Worm (Caenorhabditis elegans) whole organism, L4 larva: ENCODE measurements around the gene str-41.

ENCODE experiments used
- D1046.2 ChIP-seq: fragments of 200-800 bp; sonication (Bioruptor generic); IDR thresholded peaks from 2 replicates; pipeline ENCODE4 v1.3.6; 2022; ENCODE audit warnings: missing genetic modification characterization, missing compliant biosample characterization
- T26A8.4 ChIP-seq: fragments of 200-800 bp; sonication (Bioruptor generic); IDR thresholded peaks from 2 replicates; pipeline ENCODE4 v1.3.6; 2022; ENCODE audit warnings: missing genetic modification characterization, missing compliant biosample characterization
- Y48G9A.11 ChIP-seq: fragments of 200-800 bp; sonication (Bioruptor generic); IDR thresholded peaks from 2 replicates; pipeline ENCODE4 v1.3.6; 2022; ENCODE audit warnings: missing genetic modification reagents, missing genetic modification characterization, missing compliant biosample characterization
- Y5F2A.4 ChIP-seq: fragments of 200-800 bp; sonication (Bioruptor generic); optimal IDR thresholded peaks from 2 replicates; lab custom pipeline; 2018; ENCODE audit warnings: mild to moderate bottlenecking, missing genetic modification characterization, missing compliant biosample characterization
- aha-1 ChIP-seq: fragments of 150-350 bp; peaks from one replicate; lab custom pipeline; 2014; ENCODE audit warnings: missing biosample characterization, missing genetic modification characterization
- aly-2 ChIP-seq: sonication (generic microtip); optimal IDR thresholded peaks from 2 replicates; lab custom pipeline; 2018; ENCODE audit warnings: missing biosample characterization, missing genetic modification characterization
- arid-1 ChIP-seq: fragments of 200-800 bp; sonication (Bioruptor generic); conservative IDR thresholded peaks from 2 replicates; pipeline ENCODE4 v1.3.6; 2022; ENCODE audit warnings: missing genetic modification reagents, missing genetic modification characterization, missing compliant biosample characterization
- attf-4 ChIP-seq: sonication (generic microtip); optimal IDR thresholded peaks from 3 replicates; lab custom pipeline; 2017; ENCODE audit warnings: missing biosample characterization, missing genetic modification characterization
- ceh-28 ChIP-seq: fragments of 150-350 bp; optimal IDR thresholded peaks from 2 replicates; lab custom pipeline; 2014; ENCODE audit warnings: missing biosample characterization, missing genetic modification reagents, missing genetic modification characterization
- ctbp-1 ChIP-seq: fragments of 200-800 bp; sonication (Bioruptor generic); IDR thresholded peaks from 2 replicates; pipeline ENCODE4 v1.3.6; 2022; ENCODE audit warnings: missing genetic modification reagents, missing genetic modification characterization, missing compliant biosample characterization
- dmd-8 ChIP-seq: fragments of 200-800 bp; sonication (Bioruptor generic); IDR thresholded peaks from 2 replicates; pipeline ENCODE4 v1.3.6; 2022; ENCODE audit warnings: missing genetic modification characterization, missing compliant biosample characterization
- dpl-1 ChIP-seq: fragments of 150-350 bp; optimal IDR thresholded peaks from 2 replicates; lab custom pipeline; 2014; ENCODE audit warnings: missing biosample characterization, missing genetic modification reagents, missing genetic modification characterization
- dve-1 ChIP-seq: sonication (generic microtip); optimal IDR thresholded peaks from 2 replicates; lab custom pipeline; 2017; ENCODE audit warnings: antibody characterized with exemption, mild to moderate bottlenecking, missing genetic modification characterization, missing compliant biosample characterization; ENCODE audit not compliant: insufficient read depth
- hif-1 ChIP-seq, 2 experiments: sonication (generic microtip); optimal IDR thresholded peaks; 2 replicates each; lab custom pipeline; 2016 to 2017; ENCODE audit warnings: missing compliant biosample characterization in 2 of 2, missing genetic modification characterization in 2 of 2, missing genetic modification reagents in 2 of 2, missing genotype in 2 of 2, mild to moderate bottlenecking in 1 of 2
- hlh-30 ChIP-seq: sonication (generic microtip); optimal IDR thresholded peaks from 2 replicates; lab custom pipeline; 2017; ENCODE audit warnings: antibody characterized with exemption, mild to moderate bottlenecking, missing genetic modification characterization, missing compliant biosample characterization; ENCODE audit not compliant: insufficient read depth
- jun-1 ChIP-seq: fragments of 150-350 bp; optimal IDR thresholded peaks from 2 replicates; lab custom pipeline; 2014; ENCODE audit warnings: missing biosample characterization, missing genetic modification reagents, missing genetic modification characterization
- lim-7 ChIP-seq: fragments of 200-800 bp; sonication (Bioruptor generic); IDR thresholded peaks from 2 replicates; pipeline ENCODE4 v1.3.6; 2022; ENCODE audit warnings: missing genetic modification characterization, missing compliant biosample characterization
- lin-1 ChIP-seq: fragments of 200-800 bp; sonication (Bioruptor generic); IDR thresholded peaks from 2 replicates; pipeline ENCODE4 v1.3.6; 2022; ENCODE audit warnings: missing genetic modification reagents, missing genetic modification characterization, missing compliant biosample characterization
- lir-3 ChIP-seq: sonication (generic microtip); optimal IDR thresholded peaks from 2 replicates; lab custom pipeline; 2016; ENCODE audit warnings: mild to moderate bottlenecking, missing genetic modification characterization, missing compliant biosample characterization
- lsy-2 ChIP-seq, 2 experiments: fragments of 150-350 bp in 1 of 2; sonication (generic microtip) in 1 of 2; optimal IDR thresholded peaks; 2 replicates each; lab custom pipeline; 2014 to 2017; ENCODE audit warnings: missing biosample characterization in 2 of 2, missing genetic modification characterization in 2 of 2
- madf-5 ChIP-seq, 2 experiments: fragments of 200-800 bp; sonication (Bioruptor generic); IDR thresholded peaks; 2 replicates each; pipeline ENCODE4 v1.3.6; 2022; ENCODE audit warnings: missing compliant biosample characterization in 2 of 2, missing genetic modification characterization in 2 of 2
- madf-9 ChIP-seq: fragments of 200-800 bp; sonication (Bioruptor generic); conservative IDR thresholded peaks from 2 replicates; pipeline ENCODE4 v1.3.6; 2022; ENCODE audit warnings: missing genetic modification reagents, missing genetic modification characterization, missing compliant biosample characterization
- mdl-1 ChIP-seq, 2 experiments: fragments of 150-350 bp in 1 of 2; sonication (generic microtip) in 1 of 2; optimal IDR thresholded peaks; 2 replicates each; lab custom pipeline; 2014 to 2017; ENCODE audit warnings: missing biosample characterization in 2 of 2, missing genetic modification characterization in 2 of 2
- mdt-29 ChIP-seq: fragments of 200-800 bp; sonication (Bioruptor generic); IDR thresholded peaks from 2 replicates; pipeline ENCODE4 v1.3.6; 2022; ENCODE audit warnings: missing genetic modification reagents, missing genetic modification characterization, missing compliant biosample characterization
- mep-1 ChIP-seq: fragments of 150-350 bp; sonication (generic microtip); optimal IDR thresholded peaks from 3 replicates; lab custom pipeline; 2014; ENCODE audit warnings: missing biosample characterization, missing genetic modification characterization
- nhr-102 ChIP-seq: sonication (generic microtip); optimal IDR thresholded peaks from 2 replicates; lab custom pipeline; 2016; ENCODE audit warnings: mild to moderate bottlenecking, missing genetic modification characterization, moderate library complexity, missing compliant biosample characterization
- nhr-111 ChIP-seq: fragments of 200-800 bp; sonication (Bioruptor generic); optimal IDR thresholded peaks from 2 replicates; lab custom pipeline; 2018; ENCODE audit warnings: mild to moderate bottlenecking, missing genetic modification characterization, missing compliant biosample characterization
- nhr-28 ChIP-seq: fragments of 150-350 bp; optimal IDR thresholded peaks from 2 replicates; lab custom pipeline; 2014; ENCODE audit warnings: missing biosample characterization, missing genetic modification characterization
- nhr-41 ChIP-seq: fragments of 200-800 bp; sonication (Bioruptor generic); IDR thresholded peaks from 2 replicates; pipeline ENCODE4 v1.3.6; 2022; ENCODE audit warnings: missing genetic modification reagents, missing genetic modification characterization, missing compliant biosample characterization
- nhr-48 ChIP-seq: sonication (generic microtip); optimal IDR thresholded peaks from 2 replicates; lab custom pipeline; 2016; ENCODE audit warnings: mild to moderate bottlenecking, missing genetic modification characterization, missing compliant biosample characterization
- rbr-2 ChIP-seq: sonication (generic microtip); optimal IDR thresholded peaks from 2 replicates; lab custom pipeline; 2016; ENCODE audit warnings: missing genotype, missing genetic modification characterization, missing compliant biosample characterization
- set-16 ChIP-seq: fragments of 200-800 bp; sonication (Bioruptor generic); IDR thresholded peaks from 2 replicates; pipeline ENCODE4 v1.3.6; 2022; ENCODE audit warnings: missing genetic modification reagents, missing genetic modification characterization, missing compliant biosample characterization
- snpc-4 ChIP-seq: fragments of 150-350 bp; optimal IDR thresholded peaks from 2 replicates; lab custom pipeline; 2014; ENCODE audit warnings: missing biosample characterization, missing genetic modification characterization
- spr-1 ChIP-seq: sonication (generic microtip); optimal IDR thresholded peaks from 2 replicates; lab custom pipeline; 2016; ENCODE audit warnings: mild to moderate bottlenecking, missing genetic modification characterization, missing compliant biosample characterization
- tag-97 ChIP-seq: fragments of 200-800 bp; sonication (Bioruptor generic); IDR thresholded peaks from 2 replicates; pipeline ENCODE4 v1.3.6; 2022; ENCODE audit warnings: missing genetic modification characterization, missing compliant biosample characterization
- vab-7 ChIP-seq: fragments of 200-800 bp; sonication (Bioruptor generic); IDR thresholded peaks from 2 replicates; pipeline ENCODE4 v1.3.6; 2022; ENCODE audit warnings: missing genetic modification reagents, missing genetic modification characterization, missing compliant biosample characterization
- zip-11 ChIP-seq: fragments of 200-800 bp; sonication (Bioruptor generic); IDR thresholded peaks from 2 replicates; pipeline ENCODE4 v1.3.6; 2022; ENCODE audit warnings: missing genetic modification characterization, missing compliant biosample characterization
- ztf-11 ChIP-seq: fragments of 150-350 bp; optimal IDR thresholded peaks from 2 replicates; lab custom pipeline; 2014; ENCODE audit warnings: missing biosample characterization, missing genetic modification characterization
- ztf-7 ChIP-seq: fragments of 150-350 bp; optimal IDR thresholded peaks from 2 replicates; lab custom pipeline; 2014; ENCODE audit warnings: missing biosample characterization, missing genetic modification characterization

The str-41 gene

DNA sequence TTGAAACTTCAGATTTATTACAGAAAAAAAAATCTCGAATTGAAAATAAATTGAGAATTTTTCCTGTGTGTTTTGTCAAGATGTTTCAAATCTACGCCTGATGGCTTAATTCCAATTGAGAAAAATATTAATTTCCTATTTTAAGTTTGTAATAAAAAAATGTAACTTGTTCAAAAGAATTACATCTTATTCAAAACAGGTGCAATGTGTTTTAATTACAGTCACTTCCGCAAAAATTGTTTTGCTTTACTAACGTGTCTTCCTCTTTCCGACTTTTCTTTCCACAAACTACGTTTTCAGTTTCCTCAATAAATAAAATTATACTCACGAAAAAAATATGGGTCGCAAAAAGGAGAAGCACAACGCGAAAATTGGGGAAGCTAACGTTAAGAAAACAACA is 26.2 kb downstream of the str-41 start, which contains the start of gene F25E5.16:
F25E5.16 (plus strand) TSS at position 301 of the 400 bp plus-strand sequence.
- TF ChIP-seq ztf-11 (no peak), lir-3 (tag; lab: Kevin White, UChicago) (no peak), dve-1 (tag; lab: Kevin White, UChicago) (no peak), spr-1 (tag; lab: Kevin White, UChicago) (no peak), lin-1 (GFP tag; lab: Robert Waterston, UW) (no peak), attf-4 (tag; lab: Kevin White, UChicago) (no peak), nhr-28 (no peak), nhr-48 (tag; lab: Kevin White, UChicago) (no peak), hif-1 (tag; optimal IDR thresholded peaks at IDR 0.05; lab: Kevin White, UChicago) (no peak), lsy-2 (tag; optimal IDR thresholded peaks at IDR 0.05; lab: Kevin White, UChicago) (no peak), snpc-4 (tag; lab: Kevin White, UChicago) (no peak), nhr-41 (GFP tag; lab: Robert Waterston, UW) (no peak), T26A8.4 (no peak), aha-1 (tag; lab: Kevin White, UChicago) (no peak), D1046.2 (no peak), nhr-102 (tag; lab: Kevin White, UChicago) (no peak)

DNA sequence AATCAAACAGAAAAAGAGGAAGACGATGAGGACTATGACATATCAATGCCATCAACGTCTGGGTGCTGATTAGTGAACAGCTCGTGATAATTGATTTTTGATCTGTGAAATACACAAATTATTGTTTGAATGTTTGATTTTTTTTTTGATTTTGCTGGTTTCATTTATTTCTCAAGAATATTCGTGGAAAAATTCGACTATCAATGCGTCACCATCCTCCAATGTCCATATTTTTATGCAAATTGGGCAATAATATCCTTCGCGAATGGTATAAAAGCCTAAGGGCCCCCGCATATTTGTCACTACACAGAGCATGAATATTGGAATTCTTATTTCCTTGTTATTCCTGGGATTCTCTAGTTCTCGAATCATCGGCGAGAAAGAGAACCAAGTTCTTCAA is 28.0 kb downstream of the str-41 start, which contains the start of gene try-13:
try-13 (plus strand) TSS at position 301 of the 400 bp plus-strand sequence.
- no peak for TF ChIP-seq ztf-7 (tag; lab: Kevin White, UChicago)
- no peak for TF ChIP-seq set-16
- TF ChIP-seq dmd-8 (GFP tag; lab: Robert Waterston, UW) = no peak
- TF ChIP-seq hlh-30 = no peak
- TF ChIP-seq Y48G9A.11 (GFP tag; lab: Robert Waterston, UW) = no peak
- no peak for TF ChIP-seq Y5F2A.4 (GFP tag; lab: Kevin White, UChicago)
- TF ChIP-seq mdt-29 (GFP tag; lab: Robert Waterston, UW) = no peak
- no peak for TF ChIP-seq jun-1 (tag; lab: Kevin White, UChicago)
- no peak for TF ChIP-seq ceh-28 (tag; lab: Kevin White, UChicago)
- TF ChIP-seq nhr-111 (GFP tag; lab: Kevin White, UChicago) = no peak
- no peak for TF ChIP-seq aly-2 (tag; lab: Kevin White, UChicago)
- no peak for TF ChIP-seq mep-1
- no peak for TF ChIP-seq dpl-1 (GFP tag; lab: Kevin White, UChicago)
- no peak for TF ChIP-seq lim-7 (GFP tag; lab: Robert Waterston, UW)
- TF ChIP-seq madf-9 (GFP tag; lab: Robert Waterston, UW) = no peak
- TF ChIP-seq rbr-2 (tag; lab: Kevin White, UChicago) = no peak
- no peak for TF ChIP-seq aha-1 (tag; lab: Kevin White, UChicago)
- TF ChIP-seq mdl-1 (tag; optimal IDR thresholded peaks at IDR 0.05; lab: Kevin White, UChicago) = no peak
- no peak for TF ChIP-seq hif-1 (tag; optimal IDR thresholded peaks at IDR 0.05; lab: Kevin White, UChicago)
- no peak for TF ChIP-seq ctbp-1 (GFP tag; lab: Robert Waterston, UW)

DNA sequence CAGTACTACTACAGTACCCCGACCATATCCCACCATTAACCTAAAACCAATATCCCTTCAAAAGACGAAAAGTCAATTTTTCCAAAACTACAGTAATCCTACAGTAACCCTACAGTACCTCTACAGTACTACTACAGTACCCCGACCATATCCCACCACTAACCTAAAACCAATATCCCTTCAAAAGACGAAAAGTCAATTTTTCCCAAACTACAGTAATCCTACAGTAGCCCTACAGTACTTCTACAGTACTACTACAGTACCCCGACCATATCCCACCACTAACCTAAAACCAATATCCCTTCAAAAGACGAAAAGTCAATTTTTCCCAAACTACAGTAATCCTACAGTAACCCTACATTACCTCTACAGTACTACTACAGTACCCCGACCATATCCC is 31.7 kb downstream of the str-41 start:
- TF ChIP-seq zip-11 (peak; percentile 62; the same call in 1 of the 2 replicates), madf-5 (GFP tag; IDR thresholded peaks at IDR 0.05; lab: Robert Waterston, UW) (0 out of 4 replicates have a peak, but pooled peaks of 1 of the 2 experiments have one; percentile 17), vab-7 (GFP tag; lab: Robert Waterston, UW) (0 out of 2 replicates have a peak, but pooled peaks have one; percentile 25), tag-97 (GFP tag; lab: Robert Waterston, UW) (0 out of 2 replicates have a peak, but pooled peaks have one; percentile 36), arid-1 (GFP tag; lab: Robert Waterston, UW) (0 out of 2 replicates have a peak, but pooled peaks have one; percentile 41)
